Worm (Caenorhabditis elegans) whole organism, late embryonic: ENCODE data around the gene pgp-1.
A peak's percentile ranks its signal among the peaks of the same experiment; 100 is the strongest.

Experiments used
- C08G9.2 ChIP-seq: sonication (generic microtip); optimal IDR thresholded peaks from 2 replicates; lab custom pipeline; 2016; ENCODE audit warnings: mild to moderate bottlenecking, missing genetic modification characterization, moderate library complexity, missing compliant biosample characterization
- C38D4.7 ChIP-seq: fragments of 200-800 bp; sonication (Bioruptor generic); optimal IDR thresholded peaks from 2 replicates; lab custom pipeline; 2018; ENCODE audit warnings: mild to moderate bottlenecking, missing genetic modification characterization, moderate library complexity, missing compliant biosample characterization
- ahr-1 ChIP-seq: sonication (generic microtip); optimal IDR thresholded peaks from 2 replicates; lab custom pipeline; 2016; ENCODE audit warnings: missing genetic modification characterization, missing compliant biosample characterization
- ama-1 ChIP-seq: fragments of 150-350 bp; optimal IDR thresholded peaks from 2 replicates; lab custom pipeline; 2014
- ceh-14 ChIP-seq: sonication (generic microtip); optimal IDR thresholded peaks from 2 replicates; lab custom pipeline; 2016; ENCODE audit warnings: missing genotype, missing genetic modification characterization, missing compliant biosample characterization
- ceh-18 ChIP-seq: sonication (generic microtip); optimal IDR thresholded peaks from 2 replicates; lab custom pipeline; 2016; ENCODE audit warnings: missing genetic modification characterization, missing compliant biosample characterization
- ceh-19 ChIP-seq: fragments of 200-800 bp; sonication (Bioruptor generic); optimal IDR thresholded peaks from 2 replicates; lab custom pipeline; 2018; ENCODE audit warnings: mild to moderate bottlenecking, missing genetic modification characterization, missing compliant biosample characterization
- ceh-2 ChIP-seq: sonication (generic microtip); optimal IDR thresholded peaks from 2 replicates; lab custom pipeline; 2016; ENCODE audit warnings: missing genotype, missing genetic modification characterization, missing compliant biosample characterization
- ceh-31 ChIP-seq: sonication (generic microtip); optimal IDR thresholded peaks from 2 replicates; lab custom pipeline; 2016; ENCODE audit warnings: missing genetic modification characterization, missing compliant biosample characterization
- ceh-34 ChIP-seq: sonication (generic microtip); optimal IDR thresholded peaks from 2 replicates; lab custom pipeline; 2016; ENCODE audit warnings: mild to moderate bottlenecking, missing genetic modification characterization, missing compliant biosample characterization
- ceh-6 ChIP-seq: fragments of 200-800 bp; sonication (Bioruptor generic); optimal IDR thresholded peaks from 2 replicates; lab custom pipeline; 2018; ENCODE audit warnings: mild to moderate bottlenecking, missing genetic modification characterization, missing compliant biosample characterization
- che-1 ChIP-seq: sonication (generic microtip); optimal IDR thresholded peaks from 2 replicates; lab custom pipeline; 2016; ENCODE audit warnings: mild to moderate bottlenecking, missing genetic modification characterization, missing compliant biosample characterization
- ets-4 ChIP-seq: sonication (generic microtip); optimal IDR thresholded peaks from 2 replicates; lab custom pipeline; 2016; ENCODE audit warnings: missing genetic modification characterization, missing compliant biosample characterization
- eyg-1 ChIP-seq: sonication (generic microtip); optimal IDR thresholded peaks from 2 replicates; lab custom pipeline; 2016; ENCODE audit warnings: missing genotype, missing genetic modification characterization, missing compliant biosample characterization
- fax-1 ChIP-seq: sonication (generic microtip); optimal IDR thresholded peaks from 2 replicates; lab custom pipeline; 2016; ENCODE audit warnings: missing genotype, missing genetic modification characterization, missing compliant biosample characterization
- hlh-13 ChIP-seq: fragments of 200-800 bp; sonication (Bioruptor generic); optimal IDR thresholded peaks from 2 replicates; lab custom pipeline; 2018; ENCODE audit warnings: mild to moderate bottlenecking, missing genetic modification characterization, missing compliant biosample characterization
- hlh-15 ChIP-seq: sonication (generic microtip); optimal IDR thresholded peaks from 2 replicates; lab custom pipeline; 2016; ENCODE audit warnings: missing genetic modification characterization, missing compliant biosample characterization
- hlh-30 ChIP-seq: sonication (generic microtip); optimal IDR thresholded peaks from 2 replicates; lab custom pipeline; 2017; ENCODE audit warnings: antibody characterized with exemption, missing genetic modification characterization, missing compliant biosample characterization; ENCODE audit not compliant: insufficient read depth
- madf-2 ChIP-seq: sonication (generic microtip); optimal IDR thresholded peaks from 2 replicates; lab custom pipeline; 2017; ENCODE audit warnings: missing genetic modification characterization, missing compliant biosample characterization
- mec-3 ChIP-seq: sonication (generic microtip); optimal IDR thresholded peaks from 2 replicates; lab custom pipeline; 2016; ENCODE audit warnings: borderline replicate concordance, missing genetic modification characterization, missing compliant biosample characterization
- nfya-1 ChIP-seq: sonication (generic microtip); optimal IDR thresholded peaks from 2 replicates; lab custom pipeline; 2017; ENCODE audit warnings: missing genetic modification characterization, mild to moderate bottlenecking, missing compliant biosample characterization, antibody characterized with exemption, moderate library complexity
- nhr-232 ChIP-seq: sonication (generic microtip); optimal IDR thresholded peaks from 2 replicates; lab custom pipeline; 2016; ENCODE audit warnings: missing genetic modification characterization, missing compliant biosample characterization
- pat-9 ChIP-seq: fragments of 200-800 bp; sonication (Bioruptor generic); optimal IDR thresholded peaks from 2 replicates; lab custom pipeline; 2018; ENCODE audit warnings: mild to moderate bottlenecking, missing genetic modification characterization, moderate library complexity, missing compliant biosample characterization
- pax-1 ChIP-seq: fragments of 150-350 bp; optimal IDR thresholded peaks from 2 replicates; lab custom pipeline; 2014; ENCODE audit warnings: missing biosample characterization, missing genetic modification characterization
- pha-2 ChIP-seq: sonication (generic microtip); optimal IDR thresholded peaks from 2 replicates; lab custom pipeline; 2017; ENCODE audit warnings: mild to moderate bottlenecking, missing genetic modification characterization, missing compliant biosample characterization
- pqm-1 ChIP-seq: sonication (generic microtip); optimal IDR thresholded peaks from 2 replicates; lab custom pipeline; 2016; ENCODE audit warnings: missing genetic modification characterization, missing compliant biosample characterization
- pros-1 ChIP-seq: fragments of 150-350 bp; optimal IDR thresholded peaks from 2 replicates; lab custom pipeline; 2014; ENCODE audit warnings: missing biosample characterization, missing genetic modification reagents, missing genetic modification characterization
- ref-2 ChIP-seq: sonication (generic microtip); optimal IDR thresholded peaks from 2 replicates; lab custom pipeline; 2016; ENCODE audit warnings: missing genetic modification characterization, missing compliant biosample characterization
- sox-4 ChIP-seq: sonication (generic microtip); optimal IDR thresholded peaks from 2 replicates; lab custom pipeline; 2017; ENCODE audit warnings: mild to moderate bottlenecking, missing genetic modification characterization, inconsistent platforms, missing compliant biosample characterization
- tbx-2 ChIP-seq: sonication (generic microtip); optimal IDR thresholded peaks from 2 replicates; lab custom pipeline; 2016; ENCODE audit warnings: missing genetic modification characterization, missing compliant biosample characterization
- ttx-3 ChIP-seq: sonication (generic microtip); optimal IDR thresholded peaks from 2 replicates; lab custom pipeline; 2016; ENCODE audit warnings: missing genetic modification reagents, missing genetic modification characterization, missing compliant biosample characterization
- unc-42 ChIP-seq: sonication (generic microtip); optimal IDR thresholded peaks from 2 replicates; lab custom pipeline; 2016; ENCODE audit warnings: missing genotype, missing genetic modification characterization, missing compliant biosample characterization
- unc-55 ChIP-seq: sonication (generic microtip); optimal IDR thresholded peaks from 2 replicates; lab custom pipeline; 2017; ENCODE audit warnings: missing biosample characterization, missing genetic modification reagents, missing genetic modification characterization
- unc-86 ChIP-seq: sonication (generic microtip); optimal IDR thresholded peaks from 2 replicates; lab custom pipeline; 2016; ENCODE audit warnings: missing genetic modification characterization, missing compliant biosample characterization
- zip-5 ChIP-seq: sonication (generic microtip); optimal IDR thresholded peaks from 2 replicates; lab custom pipeline; 2016; ENCODE audit warnings: missing genetic modification characterization, missing compliant biosample characterization
- ztf-16 ChIP-seq: sonication (generic microtip); optimal IDR thresholded peaks from 2 replicates; lab custom pipeline; 2017; ENCODE audit warnings: missing genetic modification characterization, missing compliant biosample characterization

Gene pgp-1

DNA sequence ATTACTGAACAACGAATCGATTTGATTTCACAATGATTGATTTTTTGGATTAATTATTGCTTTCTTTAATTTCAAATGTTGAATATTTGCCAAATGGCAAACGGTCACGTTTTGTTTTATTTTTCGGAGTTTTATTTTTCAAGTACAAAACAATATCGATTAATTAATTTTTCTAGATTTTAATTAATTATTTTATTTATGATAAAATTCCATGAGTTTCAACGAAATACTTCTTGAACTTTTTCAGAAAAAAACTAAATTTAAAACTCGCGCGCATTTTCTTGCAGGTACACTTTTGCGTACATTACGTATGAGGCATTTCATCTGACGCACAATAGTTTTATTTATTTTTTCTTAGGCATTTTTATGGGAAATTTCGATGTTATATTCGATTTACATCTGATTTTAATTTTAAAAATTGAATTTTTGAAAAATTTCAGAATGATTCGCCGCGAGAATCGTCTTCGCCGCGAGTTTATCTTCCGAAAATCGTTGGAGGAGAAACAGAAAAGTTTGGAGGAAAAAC lies 40.0 kb downstream of the pgp-1 start, which contains the start of the genes ZK795.2 and ZK795.3:
Gene ZK795.2, minus strand, starts transcription at position 51 of the 526 bp plus-strand sequence.
Gene ZK795.3, plus strand, starts transcription at position 441 of the 526 bp plus-strand sequence.
- peak; percentile 12 for TF ChIP-seq hlh-15 (tag; lab: Kevin White, UChicago)
- TF ChIP-seq ceh-2 (tag; lab: Kevin White, UChicago): no peak
- TF ChIP-seq zip-5 (tag; lab: Kevin White, UChicago): peak; percentile 44
- peak; percentile 29 for TF ChIP-seq nfya-1 (tag; lab: Kevin White, UChicago)
- TF ChIP-seq ceh-14 (tag; lab: Kevin White, UChicago): peak; percentile 5
- no peak for TF ChIP-seq C08G9.2 (tag; lab: Kevin White, UChicago)
- peak; percentile 9 for TF ChIP-seq unc-86 (tag; lab: Kevin White, UChicago)
- no peak for TF ChIP-seq mec-3 (tag; lab: Kevin White, UChicago)
- peak; percentile 26 for TF ChIP-seq pax-1 (tag; lab: Kevin White, UChicago)

DNA sequence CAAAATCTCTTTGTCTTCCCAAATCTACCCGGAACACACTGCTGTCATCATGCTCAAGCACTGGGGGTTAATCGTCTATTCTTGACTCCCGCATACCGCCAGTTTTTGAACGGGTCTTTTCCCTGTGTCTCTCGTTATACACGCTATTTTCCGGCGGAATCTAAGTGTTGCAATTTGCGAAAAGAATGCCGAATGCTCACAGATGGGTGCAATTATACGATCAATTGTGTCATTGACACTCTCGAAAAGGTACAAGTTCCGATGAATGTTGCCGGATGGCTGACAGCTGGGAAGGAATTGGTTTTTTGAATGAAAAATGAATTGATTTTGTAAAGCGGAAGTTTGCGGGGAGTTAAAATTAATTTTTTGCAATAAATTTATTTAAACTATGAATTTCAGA lies 47.0 kb downstream of the pgp-1 start:
- TF ChIP-seq nhr-232 (tag; lab: Kevin White, UChicago) (no peak), ceh-31 (tag; lab: Kevin White, UChicago) (peak; percentile 36), hlh-15 (tag; lab: Kevin White, UChicago) (no peak), C08G9.2 (tag; lab: Kevin White, UChicago) (no peak), hlh-30 (tag; lab: Kevin White, UChicago) (no peak), pqm-1 (tag; lab: Kevin White, UChicago) (no peak)

DNA sequence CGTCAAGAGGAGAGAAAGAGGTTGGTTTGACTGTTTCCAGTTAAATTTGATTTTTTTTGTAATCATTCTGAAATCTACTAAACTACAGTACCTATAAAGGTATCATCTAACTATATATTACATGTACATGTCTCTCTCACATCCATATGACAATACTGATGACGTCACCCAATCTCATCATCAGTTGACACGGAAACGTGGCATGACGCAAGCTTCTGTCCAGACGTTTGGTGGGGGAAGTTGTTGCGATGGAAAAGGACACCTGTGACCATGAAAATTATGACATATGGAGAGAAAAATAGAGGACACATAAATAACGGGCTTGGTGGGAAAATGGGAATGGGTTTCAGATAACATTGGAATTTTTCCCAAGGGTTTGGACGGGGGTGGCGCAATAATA lies 50.0 kb downstream of the pgp-1 start:
- TF ChIP-seq sox-4 (tag; lab: Kevin White, UChicago) (no peak), tbx-2 (tag; lab: Kevin White, UChicago) (peak; percentile 7)

DNA sequence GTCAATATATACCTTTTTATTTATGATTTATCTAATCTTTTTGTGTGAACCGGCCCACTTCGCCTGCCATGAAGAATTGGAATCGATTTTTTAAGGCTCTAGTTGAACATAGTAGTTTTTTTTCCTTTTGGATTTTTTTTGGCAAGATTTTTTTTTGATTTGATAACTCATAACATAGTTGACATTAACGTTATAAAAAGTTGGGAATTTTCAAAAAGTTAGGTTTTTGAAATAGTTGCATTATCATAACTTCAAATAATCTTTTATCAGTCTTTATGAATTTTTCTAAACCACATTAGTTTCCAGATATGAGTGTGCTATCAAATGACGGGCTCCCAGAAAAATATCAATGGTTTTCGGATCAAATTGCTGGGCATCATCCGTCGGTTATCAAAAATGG lies 51.1 kb downstream of the pgp-1 start, which contains the start of gene ipmk-1:
Gene ipmk-1, plus strand, starts transcription at position 301 of the 400 bp plus-strand sequence.
- TF ChIP-seq C08G9.2 (tag; lab: Kevin White, UChicago): no peak
- no peak for TF ChIP-seq fax-1 (tag; lab: Kevin White, UChicago)
- no peak for TF ChIP-seq unc-55
- no peak for TF ChIP-seq pros-1
- no peak for TF ChIP-seq ceh-19
- no peak for TF ChIP-seq nhr-232 (tag; lab: Kevin White, UChicago)
- TF ChIP-seq ama-1 (lab: Kevin White, UChicago): no peak
- TF ChIP-seq ttx-3 (tag; lab: Kevin White, UChicago): no peak
- no peak for TF ChIP-seq ceh-18 (tag; lab: Kevin White, UChicago)
- no peak for TF ChIP-seq unc-42 (tag; lab: Kevin White, UChicago)
- TF ChIP-seq hlh-13 (GFP tag; lab: Kevin White, UChicago): no peak
- no peak for TF ChIP-seq C38D4.7
- TF ChIP-seq ceh-2 (tag; lab: Kevin White, UChicago): no peak
- no peak for TF ChIP-seq pqm-1 (tag; lab: Kevin White, UChicago)
- no peak for TF ChIP-seq ceh-31 (tag; lab: Kevin White, UChicago)

DNA sequence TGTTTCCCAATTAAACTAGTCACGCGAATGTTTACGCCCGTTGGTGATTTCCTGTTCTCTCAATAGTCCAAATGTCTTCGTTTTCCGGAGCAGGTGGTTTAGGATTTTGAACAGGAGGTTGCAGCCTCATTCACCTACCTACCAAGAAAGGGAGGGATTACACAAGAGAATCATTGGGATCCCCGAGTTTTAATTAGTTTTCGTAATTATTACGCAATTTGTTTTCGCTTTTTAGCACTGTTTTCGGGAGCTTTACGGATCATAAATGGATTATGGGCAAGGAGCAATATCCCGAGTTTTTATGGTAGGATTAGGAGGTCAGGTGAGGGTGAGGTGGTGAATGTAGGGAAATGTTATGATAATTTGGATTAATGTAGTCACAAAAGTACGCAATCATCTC lies 53.1 kb downstream of the pgp-1 start:
- TF ChIP-seq ahr-1 (tag; lab: Kevin White, UChicago) (no peak), ceh-34 (no peak), ceh-6 (no peak), eyg-1 (no peak)

DNA sequence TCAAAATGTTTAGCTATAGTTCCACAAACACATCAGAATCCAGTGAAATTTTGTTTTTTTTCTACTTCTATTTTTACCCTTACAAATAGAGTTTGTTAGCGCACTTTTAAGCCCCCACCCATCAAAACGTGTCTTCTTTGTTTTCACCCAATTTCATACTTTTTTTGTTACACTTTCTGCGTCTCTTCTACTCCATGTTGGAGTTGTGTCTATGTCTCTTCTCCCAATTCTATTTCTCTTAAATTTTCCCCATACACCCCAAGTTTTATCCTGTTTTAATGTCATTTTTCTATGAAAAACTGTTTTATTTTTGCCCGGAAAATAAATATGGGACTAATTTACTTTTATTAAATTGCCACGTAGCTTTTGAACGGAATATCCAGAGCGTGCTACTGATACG lies 53.6 kb downstream of the pgp-1 start:
- TF ChIP-seq sox-4 (tag; lab: Kevin White, UChicago): no peak
- no peak for TF ChIP-seq pat-9 (tag; lab: Kevin White, UChicago)
- no peak for TF ChIP-seq che-1 (tag; lab: Kevin White, UChicago)
- no peak for TF ChIP-seq ceh-34
- TF ChIP-seq madf-2 (tag; lab: Kevin White, UChicago): no peak
- no peak for TF ChIP-seq ama-1 (lab: Kevin White, UChicago)
- TF ChIP-seq ceh-19: no peak
- TF ChIP-seq ztf-16 (tag; lab: Kevin White, UChicago): no peak
- TF ChIP-seq tbx-2 (tag; lab: Kevin White, UChicago): no peak
- no peak for TF ChIP-seq ttx-3 (tag; lab: Kevin White, UChicago)
- TF ChIP-seq ceh-31 (tag; lab: Kevin White, UChicago): no peak
- no peak for TF ChIP-seq C38D4.7
- no peak for TF ChIP-seq ceh-18 (tag; lab: Kevin White, UChicago)
- TF ChIP-seq ets-4: no peak
- no peak for TF ChIP-seq pha-2
- no peak for TF ChIP-seq eyg-1
- no peak for TF ChIP-seq ref-2 (tag; lab: Kevin White, UChicago)
- TF ChIP-seq unc-86 (tag; lab: Kevin White, UChicago): no peak
